Worm (Caenorhabditis elegans) whole organism, young adult: ENCODE results near the gene srj-5.

Source experiments
- B0035.1 ChIP-seq: sonication (generic microtip); optimal IDR thresholded peaks from 2 replicates; lab custom pipeline; 2016; ENCODE audit warnings: missing genetic modification characterization, mild to moderate bottlenecking, missing compliant biosample characterization, missing genotype, missing genetic modification reagents
- K12H6.12 ChIP-seq: fragments of 200-800 bp; sonication (Bioruptor generic); optimal IDR thresholded peaks from 2 replicates; lab custom pipeline; 2018; ENCODE audit warnings: mild to moderate bottlenecking, missing genetic modification characterization, missing compliant biosample characterization
- ama-1 ChIP-seq, 3 experiments: fragments of 150-350 bp in 1 of 3; sonication (generic microtip) in 2 of 3; optimal IDR thresholded peaks; 2 replicates each; lab custom pipeline; 2014 to 2018; ENCODE audit warnings: missing biosample characterization in 2 of 3, missing genetic modification characterization in 2 of 3, missing genetic modification reagents in 2 of 3
- cebp-1 ChIP-seq, 2 experiments: fragments of 200-800 bp in 1 of 2; sonication (Bioruptor generic) in 1 of 2; sonication (generic microtip) in 1 of 2; IDR thresholded peaks in 1 of 2; optimal IDR thresholded peaks in 1 of 2; 2 replicates each; pipeline versions ENCODE4 v1.3.6 to Lab custom; 2017 to 2022; ENCODE audit warnings: missing compliant biosample characterization in 2 of 2, missing genetic modification characterization in 2 of 2, mild to moderate bottlenecking in 1 of 2, missing genetic modification reagents in 1 of 2, moderate library complexity in 1 of 2
- dpl-1 ChIP-seq: fragments of 150-350 bp; optimal IDR thresholded peaks from 2 replicates; lab custom pipeline; 2014; ENCODE audit warnings: missing biosample characterization, missing genetic modification reagents, missing genetic modification characterization
- hlh-12 ChIP-seq: sonication (generic microtip); optimal IDR thresholded peaks from 2 replicates; lab custom pipeline; 2016; ENCODE audit warnings: missing genetic modification characterization, missing compliant biosample characterization
- hmg-20 ChIP-seq: fragments of 200-800 bp; sonication (Bioruptor generic); IDR thresholded peaks from 2 replicates; pipeline ENCODE4 v1.3.6; 2022; ENCODE audit warnings: missing genetic modification reagents, missing genetic modification characterization, missing compliant biosample characterization
- pha-4 ChIP-seq: fragments of 150-350 bp; sonication (generic microtip); optimal IDR thresholded peaks from 2 replicates; lab custom pipeline; 2014; ENCODE audit warnings: missing biosample characterization, missing genetic modification reagents, missing genetic modification characterization
- rcor-1 ChIP-seq: fragments of 200-800 bp; sonication (Bioruptor generic); IDR thresholded peaks from 2 replicates; pipeline ENCODE4 v1.3.6; 2022; ENCODE audit warnings: missing genetic modification reagents, missing genetic modification characterization, missing compliant biosample characterization
- somi-1 ChIP-seq: fragments of 200-800 bp; sonication (Bioruptor generic); optimal IDR thresholded peaks from 2 replicates; lab custom pipeline; 2018; ENCODE audit warnings: mild to moderate bottlenecking, missing genetic modification characterization, missing compliant biosample characterization
- tlf-1 ChIP-seq: fragments of 200-800 bp; sonication (Bioruptor generic); optimal IDR thresholded peaks from 2 replicates; lab custom pipeline; 2018; ENCODE audit warnings: mild to moderate bottlenecking, missing genetic modification characterization, missing compliant biosample characterization
- unc-62 ChIP-seq: fragments of 150-350 bp; optimal IDR thresholded peaks from 2 replicates; lab custom pipeline; 2014; ENCODE audit warnings: missing biosample characterization, missing genetic modification reagents, missing genetic modification characterization

DNA sequence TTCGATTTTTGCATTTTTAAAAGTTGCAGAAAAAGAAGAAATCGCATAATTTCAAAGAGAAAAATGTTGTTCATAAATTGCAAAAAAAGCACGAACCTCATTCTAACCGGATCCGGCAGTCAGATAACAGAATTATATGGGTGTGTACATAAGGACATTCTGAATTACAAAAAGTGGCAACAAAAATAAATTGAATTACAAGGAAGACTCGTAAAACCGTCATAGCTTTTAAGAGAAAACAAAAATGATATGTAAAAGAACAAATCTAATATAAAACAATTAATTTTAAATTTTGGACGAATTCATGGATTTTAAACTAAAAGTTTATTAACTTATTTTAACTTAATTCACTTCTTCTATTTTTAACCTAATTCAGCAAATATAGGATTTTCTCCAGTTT lies 7.4 kb upstream of the srj-5 start, which contains the start of gene F31F4.17:
- no peak for TF ChIP-seq hmg-20 (GFP tag; lab: Robert Waterston, UW)
- TF ChIP-seq dpl-1 (GFP tag; lab: Kevin White, UChicago): no peak
- no peak for TF ChIP-seq unc-62 (GFP tag; lab: Kevin White, UChicago)
- no peak for TF ChIP-seq pha-4 (tag; lab: Kevin White, UChicago)
- TF ChIP-seq ama-1 (optimal IDR thresholded peaks at IDR 0.05; lab: Kevin White, UChicago): no peak
- TF ChIP-seq ama-1 (GFP tag; optimal IDR thresholded peaks at IDR 0.05; lab: Kevin White, UChicago): no peak
- no peak for TF ChIP-seq rcor-1 (GFP tag; lab: Robert Waterston, UW)
- TF ChIP-seq B0035.1 (tag; lab: Kevin White, UChicago): no peak
- TF ChIP-seq somi-1: no peak
- TF ChIP-seq cebp-1 (GFP tag; IDR thresholded peaks at IDR 0.05; lab: Robert Waterston, UW): no peak
- no peak for TF ChIP-seq cebp-1 (tag; optimal IDR thresholded peaks at IDR 0.05; lab: Kevin White, UChicago)
- TF ChIP-seq hlh-12 (tag; lab: Kevin White, UChicago): no peak
- TF ChIP-seq tlf-1: no peak
- no peak for TF ChIP-seq K12H6.12 (tag; lab: Kevin White, UChicago)
